Worm (Caenorhabditis elegans) whole organism, L1 larva: Measurements from ENCODE around the gene Y75B8A.33.

Experiments used
- aly-2 ChIP-seq: fragments of 150-350 bp; optimal IDR thresholded peaks from 2 replicates; lab custom pipeline; 2014; ENCODE audit warnings: missing biosample characterization, missing genetic modification characterization
- dsc-1 ChIP-seq: sonication (generic microtip); optimal IDR thresholded peaks from 2 replicates; lab custom pipeline; 2016; ENCODE audit warnings: mild to moderate bottlenecking, missing genetic modification characterization, missing compliant biosample characterization
- egl-27 ChIP-seq, 2 experiments: fragments of 150-350 bp in 1 of 2; sonication (generic microtip); optimal IDR thresholded peaks; 3 replicates each; lab custom pipeline; 2017 to 2018; ENCODE audit warnings: missing biosample characterization in 2 of 2, missing genetic modification characterization in 2 of 2, missing genetic modification reagents in 2 of 2
- elt-3 ChIP-seq, 6 experiments: fragments of 150-350 bp in 1 of 6; sonication (generic microtip); optimal IDR thresholded peaks; 2 replicates each; lab custom pipeline; 2017 to 2018; ENCODE audit warnings: missing biosample characterization in 6 of 6, missing genetic modification characterization in 6 of 6, inconsistent platforms in 1 of 6
- fkh-8 ChIP-seq: sonication (generic microtip); optimal IDR thresholded peaks from 2 replicates; lab custom pipeline; 2016; ENCODE audit warnings: mild to moderate bottlenecking, missing genetic modification characterization, missing compliant biosample characterization
- fos-1 ChIP-seq: fragments of 150-350 bp; optimal IDR thresholded peaks from 2 replicates; lab custom pipeline; 2014; ENCODE audit warnings: missing biosample characterization, missing genetic modification characterization
- mep-1 ChIP-seq: fragments of 150-350 bp; optimal IDR thresholded peaks from 2 replicates; lab custom pipeline; 2014; ENCODE audit warnings: missing biosample characterization, missing genetic modification characterization
- nhr-11 ChIP-seq: fragments of 150-350 bp; optimal IDR thresholded peaks from 2 replicates; lab custom pipeline; 2014; ENCODE audit warnings: missing biosample characterization, missing genetic modification characterization
- nhr-237 ChIP-seq: fragments of 150-350 bp; optimal IDR thresholded peaks from 2 replicates; lab custom pipeline; 2014; ENCODE audit warnings: missing biosample characterization, missing genetic modification characterization
- nhr-47 ChIP-seq: sonication (generic microtip); optimal IDR thresholded peaks from 2 replicates; lab custom pipeline; 2016; ENCODE audit warnings: mild to moderate bottlenecking, missing genetic modification characterization, moderate library complexity, missing compliant biosample characterization
- snpc-4 ChIP-seq: fragments of 150-350 bp; optimal IDR thresholded peaks from 2 replicates; lab custom pipeline; 2014; ENCODE audit warnings: missing biosample characterization, missing genetic modification characterization
- tbx-2 ChIP-seq: sonication (generic microtip); optimal IDR thresholded peaks from 2 replicates; lab custom pipeline; 2016; ENCODE audit warnings: missing genetic modification characterization, missing compliant biosample characterization
- xbp-1 ChIP-seq: sonication (generic microtip); optimal IDR thresholded peaks from 2 replicates; lab custom pipeline; 2016; ENCODE audit warnings: missing genetic modification characterization, missing compliant biosample characterization
- ztf-4 ChIP-seq: fragments of 150-350 bp; optimal IDR thresholded peaks from 2 replicates; lab custom pipeline; 2014; ENCODE audit warnings: missing biosample characterization, missing genetic modification characterization

- no peak for TF ChIP-seq dsc-1 (tag; lab: Kevin White, UChicago)
- TF ChIP-seq nhr-237, result no peak
- no peak for TF ChIP-seq aly-2 (tag; lab: Kevin White, UChicago)
- TF ChIP-seq fos-1, result no peak
- TF ChIP-seq snpc-4 (tag; lab: Kevin White, UChicago), result no peak
- TF ChIP-seq nhr-47, result no peak
- TF ChIP-seq elt-3 (tag; optimal IDR thresholded peaks at IDR 0.05; lab: Kevin White, UChicago), result no peak
- TF ChIP-seq ztf-4 (tag; lab: Kevin White, UChicago), result no peak
- TF ChIP-seq xbp-1, result no peak
- TF ChIP-seq nhr-11 (tag; lab: Kevin White, UChicago), result no peak
- TF ChIP-seq tbx-2 (tag; lab: Kevin White, UChicago), result no peak
- no peak for TF ChIP-seq fkh-8 (tag; lab: Kevin White, UChicago)
- TF ChIP-seq mep-1 (tag; lab: Kevin White, UChicago), result no peak
- TF ChIP-seq egl-27 (tag; optimal IDR thresholded peaks at IDR 0.05; lab: Kevin White, UChicago), result no peak
Observed at ce11 chrIII:12334268-12334667, 32.9 kb downstream of the Y75B8A.33 start.
